Worm (Caenorhabditis elegans) whole organism, early embryonic: ENCODE measurements around the gene srlf-17.

Source experiments
- B0310.2 ChIP-seq: sonication (generic microtip); optimal IDR thresholded peaks from 2 replicates; lab custom pipeline; 2016; ENCODE audit warnings: mild to moderate bottlenecking, missing genetic modification characterization, missing compliant biosample characterization
- aly-1 ChIP-seq: sonication (generic microtip); optimal IDR thresholded peaks from 2 replicates; lab custom pipeline; 2016; ENCODE audit warnings: missing genetic modification characterization, missing compliant biosample characterization
- ama-1 ChIP-seq: fragments of 150-350 bp; optimal IDR thresholded peaks from 2 replicates; lab custom pipeline; 2014
- flt-1 ChIP-seq: fragments of 200-800 bp; sonication (Bioruptor generic); IDR thresholded peaks from 2 replicates; pipeline ENCODE4 v1.3.6; 2022; ENCODE audit warnings: missing genetic modification characterization, missing compliant biosample characterization
- hmg-4 ChIP-seq: fragments of 200-800 bp; sonication (Bioruptor generic); optimal IDR thresholded peaks from 2 replicates; lab custom pipeline; 2018; ENCODE audit warnings: mild to moderate bottlenecking, missing genetic modification characterization, missing compliant biosample characterization
- hnd-1 ChIP-seq: sonication (generic microtip); optimal IDR thresholded peaks from 2 replicates; lab custom pipeline; 2016; ENCODE audit warnings: missing genetic modification characterization, missing compliant biosample characterization
- tbx-11 ChIP-seq: fragments of 200-800 bp; sonication (Bioruptor generic); IDR thresholded peaks from 2 replicates; pipeline ENCODE4 v1.3.6; 2022; ENCODE audit warnings: missing genetic modification characterization, missing compliant biosample characterization
- tra-4 ChIP-seq: sonication (generic microtip); optimal IDR thresholded peaks from 2 replicates; lab custom pipeline; 2017; ENCODE audit warnings: missing genetic modification characterization, missing compliant biosample characterization

DNA sequence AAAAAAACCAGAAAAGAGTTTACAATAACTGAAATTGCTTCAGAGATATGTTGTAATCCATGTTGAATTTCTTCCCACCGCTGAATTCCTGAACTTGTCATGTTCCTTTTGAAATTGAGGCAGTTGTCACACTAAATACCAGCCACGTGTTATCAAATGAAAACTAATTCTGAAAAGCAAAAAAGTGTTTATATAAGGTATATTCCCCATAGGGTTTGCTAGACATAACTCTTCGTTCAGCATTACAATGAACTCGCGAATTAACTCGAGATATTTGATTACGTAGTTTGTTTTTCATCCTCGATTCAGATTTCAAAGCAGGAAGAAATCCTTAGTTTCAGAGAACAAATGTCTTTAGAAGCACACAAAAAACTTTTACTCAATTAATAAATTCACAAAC is 2.2 kb downstream of the srlf-17 start, which contains the start of gene str-3:
- TF ChIP-seq tbx-11 (no peak), B0310.2 (tag; lab: Kevin White, UChicago) (no peak), aly-1 (tag; lab: Kevin White, UChicago) (no peak), flt-1 (GFP tag; lab: Robert Waterston, UW) (no peak), ama-1 (lab: Kevin White, UChicago) (no peak), hmg-4 (no peak), tra-4 (tag; lab: Kevin White, UChicago) (no peak), hnd-1 (no peak)
